Fruit fly (Drosophila melanogaster): Measurements from ENCODE around the gene nkd.

nkd gene

DNA sequence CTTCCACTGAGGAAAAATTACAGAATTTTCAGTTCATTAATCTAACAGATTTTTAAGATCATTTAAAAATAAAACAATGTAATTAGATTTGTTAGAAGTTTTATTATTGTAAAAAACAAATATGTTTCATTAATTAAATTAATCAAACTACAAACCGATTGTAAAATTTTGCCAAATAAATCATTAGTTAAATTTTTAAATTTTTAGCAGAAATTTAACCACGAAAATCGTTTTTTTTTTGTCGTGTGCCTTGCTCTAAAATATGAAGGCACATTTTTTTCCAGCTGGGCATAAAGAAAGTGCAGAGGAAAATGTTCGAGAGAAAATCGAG lies 28.6 kb upstream of the nkd start (continued):
- no peak for TF ChIP-seq peb (GFP tag; IDR thresholded peaks at IDR 0.05)
- TF ChIP-seq sima (GFP tag; optimal IDR thresholded peaks at IDR 0.05), result no peak
- no peak for TF ChIP-seq jigr1 (GFP tag; IDR thresholded peaks at IDR 0.05)
- TF ChIP-seq knrl (GFP tag; IDR thresholded peaks at IDR 0.05; ENCODE audit: partially characterized antibody), result no peak
- TF ChIP-seq tgo (GFP tag; IDR thresholded peaks at IDR 0.05), result peak; percentile 21; the same call in 1 of the 3 replicates
- TF ChIP-seq Hr3 (GFP tag; optimal IDR thresholded peaks at IDR 0.05), result peak; percentile 25
- TF ChIP-seq Doc2 (GFP tag; IDR thresholded peaks at IDR 0.05), result no peak
- TF ChIP-seq nmo (GFP tag; optimal IDR thresholded peaks at IDR 0.05), result peak; percentile 79
- no peak for TF ChIP-seq onecut (GFP tag; IDR thresholded peaks at IDR 0.05)
- TF ChIP-seq CG30403 (GFP tag; optimal IDR thresholded peaks at IDR 0.05), result peak; percentile 56
- TF ChIP-seq Ptx1 (GFP tag; IDR thresholded peaks at IDR 0.05), result peak; percentile 42; the same call in 1 of the 2 replicates
- TF ChIP-seq pum (GFP tag; optimal IDR thresholded peaks at IDR 0.05), result no peak
- TF ChIP-seq her (GFP tag; optimal IDR thresholded peaks at IDR 0.05), result no peak
- no peak for TF ChIP-seq Hmx (GFP tag; optimal IDR thresholded peaks at IDR 0.05)
- no peak for TF ChIP-seq CG12071 (GFP tag; optimal IDR thresholded peaks at IDR 0.05)
- TF ChIP-seq B-H1 (GFP tag; IDR thresholded peaks at IDR 0.05), result no peak
- TF ChIP-seq CG7745 (tag; optimal IDR thresholded peaks at IDR 0.05), result no peak
- no peak for TF ChIP-seq YL-1 (GFP tag; optimal IDR thresholded peaks at IDR 0.05)
- no peak for TF ChIP-seq CG13624 (GFP tag; optimal IDR thresholded peaks at IDR 0.05)
- no peak for TF ChIP-seq CG16813 (GFP tag; IDR thresholded peaks at IDR 0.05; ENCODE audit: partially characterized antibody)
- TF ChIP-seq Ssrp (tag; optimal IDR thresholded peaks at IDR 0.05), result peak; percentile 74
- no peak for TF ChIP-seq CG16779 (GFP tag; IDR thresholded peaks at IDR 0.05)
- TF ChIP-seq CG31365 (tag; optimal IDR thresholded peaks at IDR 0.05), result no peak
- peak; percentile 57 for TF ChIP-seq unpg (GFP tag; optimal IDR thresholded peaks at IDR 0.05)
- no peak for TF ChIP-seq CG6854 (GFP tag; optimal IDR thresholded peaks at IDR 0.05)
- no peak for TF ChIP-seq Atf-2 (GFP tag; optimal IDR thresholded peaks at IDR 0.05)
- peak; percentile 30 for TF ChIP-seq Asciz (GFP tag; optimal IDR thresholded peaks at IDR 0.05)
- TF ChIP-seq HHEX (GFP tag; optimal IDR thresholded peaks at IDR 0.05), result peak; percentile 5
- no peak for TF ChIP-seq MTF-1 (GFP tag; optimal IDR thresholded peaks at IDR 0.05; ENCODE audit: borderline replicate concordance)
- TF ChIP-seq CG18262 (tag; optimal IDR thresholded peaks at IDR 0.05), result peak; percentile 82
- TF ChIP-seq CG18476 (GFP tag; optimal IDR thresholded peaks at IDR 0.05), result no peak
- no peak for TF ChIP-seq tll (GFP tag; optimal IDR thresholded peaks at IDR 0.05)
- peak in 1 of 2 experiments; percentile 3 for TF ChIP-seq Hr78 (GFP tag; optimal IDR thresholded peaks at IDR 0.05)
- no peak for TF ChIP-seq Hmr (GFP tag; optimal IDR thresholded peaks at IDR 0.05)
- peak; percentile 81 for TF ChIP-seq CG2712 (tag; optimal IDR thresholded peaks at IDR 0.05)
- TF ChIP-seq CG17802 (tag; optimal IDR thresholded peaks at IDR 0.05), result no peak
- no peak for TF ChIP-seq CG14965 (GFP tag; optimal IDR thresholded peaks at IDR 0.05; ENCODE audit: borderline replicate concordance)
- TF ChIP-seq CG6791 (GFP tag; IDR thresholded peaks at IDR 0.05; ENCODE audit: partially characterized antibody), result no peak
- no peak for TF ChIP-seq CG12659 (GFP tag; optimal IDR thresholded peaks at IDR 0.05)
- no peak for TF ChIP-seq CG2202 (tag; optimal IDR thresholded peaks at IDR 0.05)
- TF ChIP-seq gt (GFP tag; IDR thresholded peaks at IDR 0.05), result no peak
- no peak for TF ChIP-seq sob (GFP tag; IDR thresholded peaks at IDR 0.05)
- TF ChIP-seq CG10959 (GFP tag; IDR thresholded peaks at IDR 0.05), result no peak
- TF ChIP-seq Poxn (GFP tag; IDR thresholded peaks at IDR 0.05), result no peak
- no peak for TF ChIP-seq Sin3A (optimal IDR thresholded peaks at IDR 0.05)
- TF ChIP-seq sug (tag; optimal IDR thresholded peaks at IDR 0.05), result no peak
- TF ChIP-seq ash1 (GFP tag; optimal IDR thresholded peaks at IDR 0.05), result no peak
- no peak for TF ChIP-seq NK7.1 (GFP tag; optimal IDR thresholded peaks at IDR 0.05)
- TF ChIP-seq CG14441 (GFP tag; IDR thresholded peaks at IDR 0.05), result no peak
- no peak for TF ChIP-seq schlank (tag; optimal IDR thresholded peaks at IDR 0.05)
- TF ChIP-seq CG5245 (GFP tag; optimal IDR thresholded peaks at IDR 0.05), result no peak
- no peak for TF ChIP-seq CG1647 (GFP tag; optimal IDR thresholded peaks at IDR 0.05)
